Fruit fly (Drosophila melanogaster) whole organism, embryonic: ENCODE measurements around the gene CG7156.
A peak's percentile ranks its signal among the peaks of the same experiment; 100 is the strongest.

Experiments used
- Awh ChIP-seq: fragments of 200-800 bp; sonication (Bioruptor generic); IDR thresholded peaks from 2 replicates; pipeline ENCODE4, ENCODE4 v1.3.6; 2022; ENCODE audit warnings: missing biosample characterization, missing genetic modification characterization
- BtbVII ChIP-seq: fragments of 200-800 bp; sonication (Bioruptor generic); optimal IDR thresholded peaks from 3 replicates; lab custom pipeline; 2017; ENCODE audit warnings: missing biosample characterization, mild to moderate bottlenecking, missing genetic modification characterization
- CG10267 ChIP-seq: fragments of 200-800 bp; sonication (Bioruptor generic); optimal IDR thresholded peaks from 2 replicates; lab custom pipeline; 2018; ENCODE audit warnings: missing biosample characterization, mild to moderate bottlenecking, missing genetic modification characterization, moderate library complexity
- CG10431 ChIP-seq: fragments of 200-800 bp; sonication (Bioruptor generic); optimal IDR thresholded peaks from 3 replicates; lab custom pipeline; 2018; ENCODE audit warnings: missing biosample characterization, mild to moderate bottlenecking, missing genetic modification characterization
- CG11504 ChIP-seq: fragments of 200-800 bp; sonication (Bioruptor generic); optimal IDR thresholded peaks from 3 replicates; lab custom pipeline; 2019; ENCODE audit warnings: missing biosample characterization, mild to moderate bottlenecking, missing genetic modification characterization, moderate library complexity
- CG12071 ChIP-seq: fragments of 200-800 bp; sonication (Bioruptor generic); optimal IDR thresholded peaks from 3 replicates; lab custom pipeline; 2018; ENCODE audit warnings: missing biosample characterization, mild to moderate bottlenecking, missing genetic modification characterization
- CG15073 ChIP-seq: fragments of 200-800 bp; sonication (Bioruptor generic); optimal IDR thresholded peaks from 2 replicates; lab custom pipeline; 2016; ENCODE audit warnings: missing biosample characterization, missing genetic modification characterization
- CG15269 ChIP-seq: fragments of 200-800 bp; sonication (Bioruptor generic); optimal IDR thresholded peaks from 2 replicates; lab custom pipeline; 2018; ENCODE audit warnings: missing biosample characterization, mild to moderate bottlenecking, missing genetic modification characterization, moderate library complexity
- CG15696 ChIP-seq: fragments of 200-800 bp; sonication (Bioruptor generic); optimal IDR thresholded peaks from 2 replicates; lab custom pipeline; 2019; ENCODE audit warnings: missing biosample characterization, mild to moderate bottlenecking, missing genetic modification characterization, moderate library complexity
- CG17186 ChIP-seq: fragments of 200-800 bp; sonication (Bioruptor generic); optimal IDR thresholded peaks from 3 replicates; lab custom pipeline; 2017; ENCODE audit warnings: missing biosample characterization, missing genetic modification reagents, missing genetic modification characterization
- CG17385 ChIP-seq: fragments of 200-800 bp; sonication (Bioruptor generic); optimal IDR thresholded peaks from 3 replicates; lab custom pipeline; 2018; ENCODE audit warnings: missing biosample characterization, mild to moderate bottlenecking, missing genetic modification characterization
- CG17802 ChIP-seq: fragments of 200-800 bp; sonication (Bioruptor generic); optimal IDR thresholded peaks from 2 replicates; lab custom pipeline; 2018; ENCODE audit warnings: missing biosample characterization, mild to moderate bottlenecking, missing genetic modification characterization, moderate library complexity
- CG1832 ChIP-seq: fragments of 200-800 bp; sonication (Bioruptor generic); optimal IDR thresholded peaks from 2 replicates; lab custom pipeline; 2017; ENCODE audit warnings: missing biosample characterization, mild to moderate bottlenecking, missing genetic modification characterization, inconsistent platforms
- CG18619 ChIP-seq: fragments of 200-800 bp; sonication (Bioruptor generic); optimal IDR thresholded peaks from 3 replicates; lab custom pipeline; 2017; ENCODE audit warnings: missing biosample characterization, mild to moderate bottlenecking, missing genetic modification characterization
- CG2129 ChIP-seq: fragments of 200-800 bp; sonication (Bioruptor generic); IDR thresholded peaks from 2 replicates; pipeline ENCODE4 v1.3.6; 2022; ENCODE audit warnings: missing biosample characterization, missing genetic modification characterization; ENCODE audit not compliant: partially characterized antibody
- CG2875 ChIP-seq: fragments of 200-800 bp; sonication (Bioruptor generic); optimal IDR thresholded peaks from 2 replicates; lab custom pipeline; 2017; ENCODE audit warnings: missing biosample characterization, mild to moderate bottlenecking, missing genetic modification characterization, missing genetic modification reagents
- CG4282 ChIP-seq: fragments of 200-800 bp; sonication (Bioruptor generic); optimal IDR thresholded peaks from 2 replicates; lab custom pipeline; 2016; ENCODE audit warnings: missing biosample characterization, missing genetic modification characterization
- CG6689 ChIP-seq: fragments of 200-800 bp; sonication (Bioruptor generic); IDR thresholded peaks from 2 replicates; pipeline ENCODE4 v1.3.6; 2022; ENCODE audit warnings: missing biosample characterization, missing genetic modification characterization
- CG6813 ChIP-seq: fragments of 200-800 bp; sonication (Bioruptor generic); optimal IDR thresholded peaks from 2 replicates; lab custom pipeline; 2017; ENCODE audit warnings: missing biosample characterization, missing genetic modification characterization, mild to moderate bottlenecking, moderate library complexity, missing genetic modification reagents
- CG7357 ChIP-seq: fragments of 200-800 bp; sonication (Bioruptor generic); IDR thresholded peaks from 3 replicates; pipeline ENCODE4 v1.3.6; 2022; ENCODE audit warnings: missing biosample characterization, missing genetic modification characterization
- CG8089 ChIP-seq: fragments of 200-800 bp; sonication (Bioruptor generic); optimal IDR thresholded peaks from 3 replicates; lab custom pipeline; 2016; ENCODE audit warnings: missing biosample characterization, missing genetic modification characterization
- CG8478 ChIP-seq: fragments of >200 bp; optimal IDR thresholded peaks from 2 replicates; lab custom pipeline; 2018
- CoRest ChIP-seq: fragments of 200-800 bp; sonication (Bioruptor generic); optimal IDR thresholded peaks from 3 replicates; lab custom pipeline; 2018; ENCODE audit warnings: missing biosample characterization, mild to moderate bottlenecking, missing genetic modification characterization, moderate library complexity
- Dfd ChIP-seq, 2 experiments: fragments of >200 bp; optimal IDR thresholded peaks; 2 replicates each; lab custom pipeline; 2017; ENCODE audit warnings: missing biosample characterization in 2 of 2, missing genetic modification characterization in 2 of 2
- Dll ChIP-seq: fragments of 200-800 bp; sonication (Bioruptor generic); IDR thresholded peaks from 4 replicates; pipeline ENCODE4 v1.3.6; 2022; ENCODE audit warnings: missing biosample characterization, missing genetic modification characterization; ENCODE audit not compliant: partially characterized antibody
- ERR ChIP-seq: fragments of 200-800 bp; sonication (Bioruptor generic); optimal IDR thresholded peaks from 2 replicates; lab custom pipeline; 2016; ENCODE audit warnings: missing biosample characterization, missing genetic modification characterization
- H15 ChIP-seq: fragments of 200-800 bp; sonication (Bioruptor generic); IDR thresholded peaks from 3 replicates; pipeline ENCODE4 v1.3.6; 2022; ENCODE audit warnings: missing biosample characterization, missing genetic modification characterization
- Mrtf ChIP-seq: fragments of 200-800 bp; sonication (Bioruptor generic); IDR thresholded peaks from 3 replicates; pipeline ENCODE4 v1.3.6; 2022; ENCODE audit warnings: missing biosample characterization, missing genetic modification characterization
- Myb ChIP-seq: fragments of 200-800 bp; sonication (Bioruptor generic); optimal IDR thresholded peaks from 2 replicates; lab custom pipeline; 2016; ENCODE audit warnings: missing biosample characterization, missing genetic modification characterization
- Ptx1 ChIP-seq: fragments of 200-800 bp; sonication (Bioruptor generic); IDR thresholded peaks from 2 replicates; pipeline ENCODE4 v1.3.6; 2022; ENCODE audit warnings: missing biosample characterization, missing genetic modification characterization
- Sry-δ ChIP-seq: fragments of 200-800 bp; sonication (Bioruptor generic); optimal IDR thresholded peaks from 2 replicates; lab custom pipeline; 2016; ENCODE audit warnings: missing biosample characterization, missing genetic modification characterization
- Ssrp ChIP-seq: fragments of 200-800 bp; sonication (Bioruptor generic); optimal IDR thresholded peaks from 2 replicates; lab custom pipeline; 2018; ENCODE audit warnings: missing biosample characterization, mild to moderate bottlenecking, missing genetic modification characterization, moderate library complexity
- Xbp1 ChIP-seq: fragments of 200-800 bp; sonication (Bioruptor generic); optimal IDR thresholded peaks from 3 replicates; lab custom pipeline; 2016; ENCODE audit warnings: missing biosample characterization, mild to moderate bottlenecking, missing genetic modification characterization
- abd-A ChIP-seq: fragments of 200-800 bp; sonication (Bioruptor generic); optimal IDR thresholded peaks from 3 replicates; lab custom pipeline; 2019; ENCODE audit warnings: missing biosample characterization, mild to moderate bottlenecking, missing genetic modification characterization, moderate library complexity
- bbx ChIP-seq: fragments of 200-800 bp; sonication (Bioruptor generic); IDR thresholded peaks from 2 replicates; pipeline ENCODE4 v1.3.6; 2022; ENCODE audit warnings: missing biosample characterization, missing genetic modification characterization; ENCODE audit not compliant: partially characterized antibody
- cas ChIP-seq: fragments of 200-800 bp; sonication (Bioruptor generic); IDR thresholded peaks from 2 replicates; pipeline ENCODE4 v1.3.6; 2022; ENCODE audit warnings: missing biosample characterization, missing genetic modification characterization
- cg ChIP-seq: fragments of 200-800 bp; sonication (Bioruptor generic); optimal IDR thresholded peaks from 3 replicates; lab custom pipeline; 2019; ENCODE audit warnings: missing biosample characterization, mild to moderate bottlenecking, missing genetic modification characterization, moderate library complexity
- chif ChIP-seq, 2 experiments: fragments of 200-800 bp; sonication (Bioruptor generic); optimal IDR thresholded peaks; 3 replicates each; lab custom pipeline; 2016; ENCODE audit warnings: missing biosample characterization in 2 of 2, missing genetic modification characterization in 2 of 2
- ci ChIP-seq: fragments of 200-800 bp; sonication (Bioruptor generic); IDR thresholded peaks from 3 replicates; pipeline ENCODE4 v1.3.6; 2022; ENCODE audit warnings: missing biosample characterization, missing genetic modification characterization
- crc ChIP-seq: fragments of 200-800 bp; sonication (Bioruptor generic); optimal IDR thresholded peaks from 2 replicates; lab custom pipeline; 2016; ENCODE audit warnings: missing biosample characterization, missing genetic modification characterization
- gcm ChIP-seq: fragments of 200-800 bp; sonication (Bioruptor generic); optimal IDR thresholded peaks from 2 replicates; lab custom pipeline; 2019; ENCODE audit warnings: missing biosample characterization, mild to moderate bottlenecking, missing genetic modification characterization, moderate library complexity
- hb ChIP-seq: fragments of 200-800 bp; sonication (Bioruptor generic); IDR thresholded peaks from 3 replicates; pipeline ENCODE4 v1.3.6; 2022; ENCODE audit warnings: missing biosample characterization, missing genetic modification characterization; ENCODE audit not compliant: partially characterized antibody
- nerfin-2 ChIP-seq: fragments of 200-800 bp; sonication (Bioruptor generic); IDR thresholded peaks from 2 replicates; pipeline ENCODE4 v1.3.6; 2022; ENCODE audit warnings: missing biosample characterization, missing genetic modification characterization; ENCODE audit not compliant: partially characterized antibody
- phol ChIP-seq: fragments of 200-800 bp; sonication (Bioruptor generic); optimal IDR thresholded peaks from 3 replicates; lab custom pipeline; 2018; ENCODE audit warnings: missing biosample characterization, mild to moderate bottlenecking, missing genetic modification characterization, moderate library complexity
- salm ChIP-seq: fragments of 200-800 bp; sonication (Bioruptor generic); optimal IDR thresholded peaks from 2 replicates; lab custom pipeline; 2018; ENCODE audit warnings: missing biosample characterization, mild to moderate bottlenecking, missing genetic modification characterization
- sens ChIP-seq: fragments of 200-800 bp; sonication (Bioruptor generic); peaks from one replicate; lab custom pipeline; 2016; ENCODE audit warnings: missing biosample characterization, missing genetic modification characterization
- sima ChIP-seq: fragments of 200-800 bp; sonication (Bioruptor generic); optimal IDR thresholded peaks from 2 replicates; lab custom pipeline; 2016; ENCODE audit warnings: missing biosample characterization, missing genetic modification characterization
- slou ChIP-seq: fragments of 200-800 bp; sonication (Bioruptor generic); optimal IDR thresholded peaks from 3 replicates; lab custom pipeline; 2016; ENCODE audit warnings: missing biosample characterization, missing genetic modification characterization
- sna ChIP-seq: fragments of 200-800 bp; sonication (Bioruptor generic); IDR thresholded peaks from 2 replicates; pipeline ENCODE4 v1.3.6; 2022; ENCODE audit warnings: missing biosample characterization, missing genetic modification characterization; ENCODE audit not compliant: partially characterized antibody
- wek ChIP-seq: fragments of 200-800 bp; sonication (Bioruptor generic); optimal IDR thresholded peaks from 3 replicates; lab custom pipeline; 2018; ENCODE audit warnings: missing biosample characterization, mild to moderate bottlenecking, missing genetic modification characterization, moderate library complexity

The CG7156 gene

dm6 chr3R:18234699-18235257 is 7.2 kb downstream of the CG7156 start (continued):
- TF ChIP-seq hb (GFP tag; lab: Robert Waterston, UW) = no peak

- no peak for TF ChIP-seq Mrtf (GFP tag; lab: Robert Waterston, UW)
- TF ChIP-seq CG15269 (tag; lab: Kevin White, UChicago) = no peak
- TF ChIP-seq gcm (GFP tag; lab: Kevin White, UChicago) = peak; percentile 48
- no peak for TF ChIP-seq CG15696 (tag; lab: Kevin White, UChicago)
- TF ChIP-seq cas = no peak
- TF ChIP-seq ERR (GFP tag; lab: Kevin White, UChicago) = no peak
- TF ChIP-seq CG4282 (GFP tag; lab: Kevin White, UChicago) = no peak
- no peak for TF ChIP-seq BtbVII
- TF ChIP-seq CG15073 (GFP tag; lab: Kevin White, UChicago) = no peak
- TF ChIP-seq CG1832 (GFP tag; lab: Kevin White, UChicago) = no peak
- no peak for TF ChIP-seq CG8478
- no peak for TF ChIP-seq salm (tag; lab: Kevin White, UChicago)
- TF ChIP-seq CG8089 = no peak
- no peak for TF ChIP-seq Ssrp (tag; lab: Kevin White, UChicago)
- no peak for TF ChIP-seq H15 (GFP tag; lab: Robert Waterston, UW)
- TF ChIP-seq CG2875 = no peak
- TF ChIP-seq abd-A (tag; lab: Kevin White, UChicago) = no peak
- peak; percentile 70 for TF ChIP-seq phol (tag; lab: Kevin White, UChicago)
- no peak for TF ChIP-seq CoRest (tag; lab: Kevin White, UChicago)
- TF ChIP-seq cg (GFP tag; lab: Kevin White, UChicago) = peak; percentile 22
- TF ChIP-seq sens (GFP tag; lab: Kevin White, UChicago) = peak; percentile 16
- peak; percentile 92 for TF ChIP-seq CG17802 (tag; lab: Kevin White, UChicago)
- TF ChIP-seq sna = no peak
- no peak for TF ChIP-seq CG17385 (GFP tag; lab: Kevin White, UChicago)
- TF ChIP-seq slou (GFP tag; lab: Kevin White, UChicago) = no peak
- TF ChIP-seq chif (GFP tag; optimal IDR thresholded peaks at IDR 0.05; lab: Kevin White, UChicago) = no peak
- no peak for TF ChIP-seq nerfin-2
- no peak for TF ChIP-seq Myb (GFP tag; lab: Kevin White, UChicago)
- no peak for TF ChIP-seq CG12071 (GFP tag; lab: Kevin White, UChicago)
- TF ChIP-seq CG10267 = no peak
Observed at dm6 chr3R:18232187-18232586, 9.8 kb downstream of the CG7156 start.

DNA sequence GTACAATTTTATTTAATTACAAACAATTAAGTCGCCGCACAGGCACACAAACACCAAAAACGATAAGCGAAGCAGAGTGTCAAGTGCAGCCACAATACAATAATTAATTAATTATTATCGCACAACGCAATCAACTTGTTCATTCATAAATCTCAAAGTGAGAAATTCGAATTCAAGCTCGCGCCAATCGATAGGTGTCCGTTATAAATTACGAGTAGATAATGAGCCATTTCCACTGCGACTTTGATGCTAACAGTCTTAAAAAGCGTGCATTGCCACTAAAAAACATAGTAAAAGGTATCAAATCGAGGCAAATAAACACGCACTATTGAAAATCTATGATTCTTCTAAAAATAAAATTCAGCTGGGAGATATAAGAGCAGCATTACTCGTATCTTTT is 11.7 kb downstream of the CG7156 start:
- TF ChIP-seq wek (GFP tag; lab: Kevin White, UChicago) (no peak), crc (no peak), sima (GFP tag; lab: Kevin White, UChicago) (no peak), Ptx1 (GFP tag; lab: Robert Waterston, UW) (no peak), CG17186 (no peak), Xbp1 (no peak), CG6813 (GFP tag; lab: Kevin White, UChicago) (no peak), Awh (no peak), CG7357 (GFP tag; lab: Robert Waterston, UW) (peak; percentile 79), Sry-δ (GFP tag; lab: Kevin White, UChicago) (peak; percentile 32), CG2129 (GFP tag; lab: Robert Waterston, UW) (no peak), bbx (GFP tag; lab: Robert Waterston, UW) (no peak), CG10431 (GFP tag; lab: Kevin White, UChicago) (no peak), CG11504 (no peak), Dll (GFP tag; lab: Robert Waterston, UW) (0 out of 4 replicates have a peak, but pooled peaks have one; percentile 20), ci (GFP tag; lab: Robert Waterston, UW) (no peak), CG6689 (no peak), CG18619 (GFP tag; lab: Kevin White, UChicago) (no peak), Dfd (GFP tag; optimal IDR thresholded peaks at IDR 0.05; lab: Kevin White, UChicago) (no peak)
